Fruit fly (Drosophila melanogaster): ENCODE results near the gene Pgk.

Pgk gene

DNA sequence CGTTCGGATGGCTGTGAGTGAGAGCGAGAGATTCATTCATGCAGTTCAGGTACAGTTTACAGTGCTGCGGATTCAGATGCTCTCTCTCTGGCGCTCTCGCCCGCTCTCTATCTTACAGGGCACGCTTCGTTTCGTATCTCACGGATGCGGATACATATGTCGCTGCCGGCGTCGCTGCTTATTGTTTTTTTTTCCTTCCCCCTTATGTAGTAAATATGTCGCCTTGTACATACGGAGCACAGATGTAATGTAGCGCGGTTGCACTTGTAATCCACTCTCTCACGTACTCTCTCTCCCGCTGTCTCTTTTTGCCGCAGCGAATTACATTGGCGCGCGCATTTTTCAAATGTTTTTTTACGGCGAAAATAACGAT is 2.4 kb upstream of the Pgk start (continued):
- TF ChIP-seq Eip74EF (GFP tag; optimal IDR thresholded peaks at IDR 0.05) (peak in 1 of 2 experiments; percentile 35), mld (GFP tag; IDR thresholded peaks at IDR 0.05; ENCODE audit: partially characterized antibody) (no peak), ac (GFP tag; optimal IDR thresholded peaks at IDR 0.05) (no peak), Stat92E (GFP tag; optimal IDR thresholded peaks at IDR 0.05) (peak in 1 of 3 experiments; percentile 29), CG8924 (tag; optimal IDR thresholded peaks at IDR 0.05) (no peak), Fer1 (GFP tag; optimal IDR thresholded peaks at IDR 0.05) (peak; percentile 13), Poxn (GFP tag; IDR thresholded peaks at IDR 0.05) (no peak), CG13775 (GFP tag; optimal IDR thresholded peaks at IDR 0.05) (no peak), CG13287 (GFP tag; IDR thresholded peaks at IDR 0.05; ENCODE audit: partially characterized antibody) (no peak), vvl (GFP tag; IDR thresholded peaks at IDR 0.05) (no peak), fd64A (GFP tag; optimal IDR thresholded peaks at IDR 0.05) (no peak), tup (GFP tag; optimal IDR thresholded peaks at IDR 0.05) (no peak), ttk (GFP tag; IDR thresholded peaks at IDR 0.05) (no peak), toy (GFP tag; IDR thresholded peaks at IDR 0.05) (no peak), sc (optimal IDR thresholded peaks at IDR 0.05) (no peak), sc (GFP tag; optimal IDR thresholded peaks at IDR 0.05) (no peak), E2f2 (GFP tag; IDR thresholded peaks at IDR 0.05) (no peak)

DNA sequence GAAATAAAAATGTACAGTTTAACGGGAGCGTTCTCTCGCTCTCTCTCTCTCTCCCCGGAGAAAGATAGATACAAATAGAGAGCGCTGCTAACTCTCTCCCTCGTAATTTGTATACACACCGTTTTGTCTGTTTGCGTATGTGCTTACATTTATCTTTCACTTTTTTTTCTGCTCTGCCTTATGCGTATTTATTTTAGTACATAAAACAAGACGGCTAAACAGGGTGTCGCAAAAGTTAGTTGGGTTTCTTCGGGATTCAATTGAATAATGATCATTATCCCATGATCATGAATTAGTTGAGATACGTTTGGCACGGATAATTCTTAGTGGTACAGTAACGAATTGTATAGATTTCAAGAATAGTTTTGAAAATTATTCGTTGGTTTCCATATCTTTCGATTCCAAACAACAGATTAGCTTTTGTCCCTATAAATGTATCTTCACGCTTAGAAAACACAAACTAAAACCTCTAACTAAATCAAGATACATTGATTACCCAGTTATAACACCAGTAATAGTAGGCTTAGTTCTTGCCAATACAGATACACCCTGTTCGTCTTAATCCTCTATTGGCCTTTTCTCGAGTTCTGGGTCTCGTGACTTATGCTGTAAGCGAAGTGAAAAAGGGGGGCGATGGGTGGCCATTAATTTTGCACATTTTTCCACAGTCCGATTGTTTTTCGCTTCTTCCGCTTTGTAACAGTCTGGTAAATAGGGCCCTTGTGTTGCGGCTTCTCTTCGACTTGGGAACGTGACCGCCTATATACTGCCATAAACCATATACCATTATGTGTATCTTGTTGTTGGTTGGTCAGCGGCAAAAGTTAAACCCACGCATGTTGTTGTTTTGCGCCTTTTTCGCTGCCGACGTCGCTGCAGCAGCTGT is 1.8 kb upstream of the Pgk start:
- TF ChIP-seq CG17385 (GFP tag; optimal IDR thresholded peaks at IDR 0.05) (peak; percentile 77), inv (GFP tag; IDR thresholded peaks at IDR 0.05; ENCODE audit: partially characterized antibody) (no peak), CG8388 (GFP tag; optimal IDR thresholded peaks at IDR 0.05) (peak; percentile 73), sc (optimal IDR thresholded peaks at IDR 0.05) (no peak), sc (GFP tag; optimal IDR thresholded peaks at IDR 0.05) (peak; percentile 71), CG32772 (GFP tag; IDR thresholded peaks at IDR 0.05) (no peak), Opbp (GFP tag; IDR thresholded peaks at IDR 0.05; ENCODE audit: partially characterized antibody) (no peak), zf30C (GFP tag; optimal IDR thresholded peaks at IDR 0.05) (no peak), CG6791 (GFP tag; IDR thresholded peaks at IDR 0.05; ENCODE audit: partially characterized antibody) (no peak), Six4 (GFP tag; optimal IDR thresholded peaks at IDR 0.05) (peak; percentile 53), az2 (GFP tag; optimal IDR thresholded peaks at IDR 0.05) (peak; percentile 76), CG10654 (GFP tag; optimal IDR thresholded peaks at IDR 0.05) (peak; percentile 57), CG8359 (GFP tag; optimal IDR thresholded peaks at IDR 0.05; ENCODE audit: borderline replicate concordance) (peak; percentile 74), ham (GFP tag; IDR thresholded peaks at IDR 0.05) (no peak), sqz (GFP tag; optimal IDR thresholded peaks at IDR 0.05) (peak; percentile 91), BtbVII (GFP tag; optimal IDR thresholded peaks at IDR 0.05) (peak; percentile 93), CG2712 (tag; optimal IDR thresholded peaks at IDR 0.05) (peak; percentile 85), shn (GFP tag; optimal IDR thresholded peaks at IDR 0.05) (peak; percentile 72), CG10979 (tag; optimal IDR thresholded peaks at IDR 0.05) (peak; percentile 72), Atf-2 (GFP tag; optimal IDR thresholded peaks at IDR 0.05) (peak; percentile 66), wek (GFP tag; optimal IDR thresholded peaks at IDR 0.05) (peak; percentile 89), bbx (GFP tag; IDR thresholded peaks at IDR 0.05; ENCODE audit: partially characterized antibody) (no peak), hbn (GFP tag; IDR thresholded peaks at IDR 0.05; ENCODE audit: partially characterized antibody) (no peak), CG3726 (GFP tag; IDR thresholded peaks at IDR 0.05) (no peak), fru (optimal IDR thresholded peaks at IDR 0.05) (no peak), CG1603 (tag; optimal IDR thresholded peaks at IDR 0.05) (peak; percentile 65), nau (GFP tag; optimal IDR thresholded peaks at IDR 0.05) (peak; percentile 87), CG8281 (tag; optimal IDR thresholded peaks at IDR 0.05) (peak; percentile 51), eve (GFP tag; optimal IDR thresholded peaks at IDR 0.05) (no peak), CG6765 (GFP tag; optimal IDR thresholded peaks at IDR 0.05) (peak; percentile 90), Eip74EF (GFP tag; optimal IDR thresholded peaks at IDR 0.05) (peak in 1 of 2 experiments; percentile 67), bowl (GFP tag; IDR thresholded peaks at IDR 0.05) (no peak), CG12299 (tag; optimal IDR thresholded peaks at IDR 0.05) (peak; percentile 82)
